Fruit fly (Drosophila melanogaster) whole organism, prepupa: Measurements from ENCODE around the gene CG8326.

Experiments used
- Blimp-1 ChIP-seq: fragments of 200-800 bp; sonication (Bioruptor generic); optimal IDR thresholded peaks from 3 replicates; lab custom pipeline; 2017; ENCODE audit warnings: missing biosample characterization, missing genetic modification characterization, mild to moderate bottlenecking, moderate library complexity, missing genetic modification reagents
- CG11294 ChIP-seq: fragments of 200-800 bp; sonication (Bioruptor generic); IDR thresholded peaks from 2 replicates; pipeline ENCODE4 v1.3.6; 2022; ENCODE audit warnings: missing biosample characterization, missing genetic modification characterization
- CG11762 ChIP-seq: fragments of 200-800 bp; sonication (Bioruptor generic); optimal IDR thresholded peaks from 3 replicates; lab custom pipeline; 2016; ENCODE audit warnings: missing biosample characterization, missing genetic modification characterization; ENCODE audit not compliant: insufficient read depth
- CG15336 ChIP-seq: fragments of 200-800 bp; sonication (Bioruptor generic); IDR thresholded peaks from 2 replicates; pipeline ENCODE4 v1.3.6; 2022; ENCODE audit warnings: missing biosample characterization, missing genetic modification characterization
- CG3032 ChIP-seq: fragments of 200-800 bp; optimal IDR thresholded peaks from 2 replicates; lab custom pipeline; 2019; ENCODE audit warnings: missing biosample characterization, mild to moderate bottlenecking, missing genetic modification characterization, moderate library complexity
- CG32006 ChIP-seq: fragments of 200-800 bp; sonication (Bioruptor generic); optimal IDR thresholded peaks from 3 replicates; lab custom pipeline; 2017; ENCODE audit warnings: missing biosample characterization, mild to moderate bottlenecking, missing genetic modification characterization
- CG34406 ChIP-seq: fragments of 200-800 bp; sonication (Bioruptor generic); optimal IDR thresholded peaks from 3 replicates; lab custom pipeline; 2016; ENCODE audit warnings: missing biosample characterization, missing genetic modification characterization
- CG4318 ChIP-seq: fragments of 200-800 bp; sonication (Bioruptor generic); optimal IDR thresholded peaks from 3 replicates; lab custom pipeline; 2017; ENCODE audit warnings: missing biosample characterization, mild to moderate bottlenecking, missing genetic modification characterization
- CG6276 ChIP-seq: fragments of 200-800 bp; sonication (Bioruptor generic); optimal IDR thresholded peaks from 2 replicates; lab custom pipeline; 2017; ENCODE audit warnings: missing biosample characterization, mild to moderate bottlenecking, missing genetic modification characterization
- CG6854 ChIP-seq: fragments of 200-800 bp; sonication (Bioruptor generic); optimal IDR thresholded peaks from 2 replicates; lab custom pipeline; 2017; ENCODE audit warnings: missing biosample characterization, mild to moderate bottlenecking, missing genetic modification characterization
- CG7368 ChIP-seq: fragments of 200-800 bp; sonication (Bioruptor generic); optimal IDR thresholded peaks from 3 replicates; lab custom pipeline; 2016; ENCODE audit warnings: missing biosample characterization, missing genetic modification characterization
- CG8119 ChIP-seq: fragments of 200-800 bp; sonication (Bioruptor generic); IDR thresholded peaks from 3 replicates; pipeline ENCODE4 v1.3.6; 2022; ENCODE audit warnings: missing biosample characterization, missing genetic modification characterization
- CG8319 ChIP-seq: fragments of 200-800 bp; sonication (Bioruptor generic); optimal IDR thresholded peaks from 3 replicates; lab custom pipeline; 2016; ENCODE audit warnings: missing biosample characterization, missing genetic modification characterization
- CG9139 ChIP-seq: fragments of 200-800 bp; sonication (Bioruptor generic); optimal IDR thresholded peaks from 3 replicates; lab custom pipeline; 2017; ENCODE audit warnings: missing biosample characterization, mild to moderate bottlenecking, missing genetic modification characterization
- Eip78C ChIP-seq: fragments of 200-800 bp; sonication (Bioruptor generic); peaks from one replicate; lab custom pipeline; 2016; ENCODE audit warnings: missing biosample characterization, missing genetic modification characterization
- Ets96B ChIP-seq: fragments of 200-800 bp; optimal IDR thresholded peaks from 2 replicates; lab custom pipeline; 2019; ENCODE audit warnings: missing biosample characterization, mild to moderate bottlenecking, missing genetic modification characterization, moderate library complexity
- Gug ChIP-seq: fragments of 200-800 bp; sonication (Bioruptor generic); IDR thresholded peaks from 2 replicates; pipeline ENCODE4 v1.3.6; 2022; ENCODE audit warnings: missing biosample characterization, missing genetic modification characterization
- Hr38 ChIP-seq: sonication (Bioruptor generic); optimal IDR thresholded peaks from 2 replicates; lab custom pipeline; 2016; ENCODE audit warnings: missing biosample characterization, missing genetic modification characterization
- Hr39 ChIP-seq: fragments of 200-800 bp; sonication (Bioruptor generic); optimal IDR thresholded peaks from 2 replicates; lab custom pipeline; 2016; ENCODE audit warnings: missing biosample characterization, missing genetic modification characterization
- Lpt ChIP-seq: fragments of 200-800 bp; sonication (Bioruptor generic); optimal IDR thresholded peaks from 3 replicates; lab custom pipeline; 2016; ENCODE audit warnings: missing biosample characterization, missing genetic modification characterization
- Met ChIP-seq: fragments of 200-800 bp; sonication (Bioruptor generic); optimal IDR thresholded peaks from 3 replicates; lab custom pipeline; 2016; ENCODE audit warnings: missing biosample characterization, missing genetic modification characterization
- Sox102F ChIP-seq: fragments of 200-800 bp; sonication (Bioruptor generic); optimal IDR thresholded peaks from 2 replicates; lab custom pipeline; 2016; ENCODE audit warnings: missing biosample characterization, mild to moderate bottlenecking, missing genetic modification characterization
- Sox14 ChIP-seq: fragments of 200-800 bp; sonication (Bioruptor generic); optimal IDR thresholded peaks from 3 replicates; lab custom pipeline; 2016; ENCODE audit warnings: missing biosample characterization, missing genetic modification characterization
- Sox15 ChIP-seq: fragments of 200-800 bp; sonication (Bioruptor generic); optimal IDR thresholded peaks from 3 replicates; lab custom pipeline; 2016; ENCODE audit warnings: missing biosample characterization, missing genetic modification characterization
- achi ChIP-seq: fragments of 200-800 bp; sonication (Bioruptor generic); optimal IDR thresholded peaks from 3 replicates; lab custom pipeline; 2016; ENCODE audit warnings: missing biosample characterization, missing genetic modification characterization
- acj6 ChIP-seq: fragments of 200-800 bp; sonication (Bioruptor generic); optimal IDR thresholded peaks from 3 replicates; lab custom pipeline; 2016; ENCODE audit warnings: missing biosample characterization, missing genetic modification characterization
- cyc ChIP-seq: fragments of 200-800 bp; sonication (Bioruptor generic); optimal IDR thresholded peaks from 3 replicates; lab custom pipeline; 2016; ENCODE audit warnings: missing biosample characterization, missing genetic modification characterization
- eg ChIP-seq: fragments of 200-800 bp; sonication (Bioruptor generic); IDR thresholded peaks from 3 replicates; pipeline ENCODE4 v1.3.6; 2022; ENCODE audit warnings: missing biosample characterization, missing genetic modification characterization
- esn ChIP-seq: fragments of 200-800 bp; sonication (Bioruptor generic); optimal IDR thresholded peaks from 2 replicates; lab custom pipeline; 2016; ENCODE audit warnings: missing biosample characterization, mild to moderate bottlenecking, missing genetic modification characterization, moderate library complexity
- fd59A ChIP-seq: fragments of 200-800 bp; sonication (Bioruptor generic); optimal IDR thresholded peaks from 2 replicates; lab custom pipeline; 2017; ENCODE audit warnings: missing biosample characterization, mild to moderate bottlenecking, missing genetic modification characterization, missing genetic modification reagents
- fd85E ChIP-seq: fragments of 200-800 bp; sonication (Bioruptor generic); optimal IDR thresholded peaks from 3 replicates; lab custom pipeline; 2016; ENCODE audit warnings: missing biosample characterization, missing genetic modification characterization
- lz ChIP-seq: fragments of 200-800 bp; sonication (Bioruptor generic); optimal IDR thresholded peaks from 3 replicates; lab custom pipeline; 2016; ENCODE audit warnings: missing biosample characterization, missing genetic modification characterization
- net ChIP-seq: fragments of 200-800 bp; sonication (Bioruptor generic); optimal IDR thresholded peaks from 3 replicates; lab custom pipeline; 2016; ENCODE audit warnings: missing biosample characterization, missing genetic modification characterization
- pdm3 ChIP-seq: fragments of 200-800 bp; sonication (Bioruptor generic); optimal IDR thresholded peaks from 3 replicates; lab custom pipeline; 2016; ENCODE audit warnings: missing biosample characterization, missing genetic modification characterization
- spab ChIP-seq: fragments of 200-800 bp; sonication (Bioruptor generic); optimal IDR thresholded peaks from 2 replicates; lab custom pipeline; 2017; ENCODE audit warnings: missing biosample characterization, mild to moderate bottlenecking, missing genetic modification characterization, missing genetic modification reagents
- ss ChIP-seq, 2 experiments: fragments of 200-800 bp; sonication (Bioruptor generic); optimal IDR thresholded peaks; 2 replicates in 1 of 2; 3 replicates in 1 of 2; lab custom pipeline; 2017 to 2018; ENCODE audit warnings: mild to moderate bottlenecking in 2 of 2, missing biosample characterization in 2 of 2, missing genetic modification characterization in 2 of 2, moderate library complexity in 1 of 2
- svp ChIP-seq: fragments of 200-800 bp; sonication (Bioruptor generic); peaks from one replicate; lab custom pipeline; 2016; ENCODE audit warnings: missing biosample characterization, missing genetic modification characterization
- topi ChIP-seq: fragments of 200-800 bp; sonication (Bioruptor generic); optimal IDR thresholded peaks from 3 replicates; lab custom pipeline; 2016; ENCODE audit warnings: missing biosample characterization, missing genetic modification characterization
- vri ChIP-seq: fragments of 200-800 bp; sonication (Bioruptor generic); optimal IDR thresholded peaks from 3 replicates; lab custom pipeline; 2016; ENCODE audit warnings: missing biosample characterization, mild to moderate bottlenecking, missing genetic modification characterization

CG8326 gene

DNA sequence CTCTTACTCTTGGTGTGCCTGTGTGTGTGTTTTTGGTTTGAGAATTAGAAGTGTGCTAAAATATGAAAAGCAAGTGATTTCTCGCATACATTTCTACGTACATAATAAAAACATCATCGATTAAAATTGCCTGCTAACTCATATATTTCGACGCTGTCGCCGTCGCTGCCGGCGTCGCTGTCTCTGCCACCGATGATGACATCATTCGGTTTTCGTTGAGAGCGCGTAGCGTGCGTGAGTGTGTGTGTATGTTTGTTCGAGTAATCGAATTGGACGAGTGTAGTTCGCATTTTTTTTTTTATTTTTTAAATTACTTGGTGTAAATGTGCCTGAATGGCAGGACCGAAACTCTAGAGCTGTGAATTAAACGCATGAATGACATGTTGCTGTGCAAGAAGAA lies 28.4 kb upstream of the CG8326 start:
- TF ChIP-seq acj6 (GFP tag; lab: Kevin White, UChicago) = no peak
- no peak for TF ChIP-seq cyc
- TF ChIP-seq Blimp-1 (GFP tag; lab: Kevin White, UChicago) = no peak
- TF ChIP-seq vri (GFP tag; lab: Kevin White, UChicago) = peak; percentile 77
- TF ChIP-seq Eip78C = peak; percentile 62
- no peak for TF ChIP-seq Hr39 (GFP tag; lab: Kevin White, UChicago)
- TF ChIP-seq pdm3 (GFP tag; lab: Kevin White, UChicago) = no peak
- no peak for TF ChIP-seq eg (GFP tag; lab: Robert Waterston, UW)

DNA sequence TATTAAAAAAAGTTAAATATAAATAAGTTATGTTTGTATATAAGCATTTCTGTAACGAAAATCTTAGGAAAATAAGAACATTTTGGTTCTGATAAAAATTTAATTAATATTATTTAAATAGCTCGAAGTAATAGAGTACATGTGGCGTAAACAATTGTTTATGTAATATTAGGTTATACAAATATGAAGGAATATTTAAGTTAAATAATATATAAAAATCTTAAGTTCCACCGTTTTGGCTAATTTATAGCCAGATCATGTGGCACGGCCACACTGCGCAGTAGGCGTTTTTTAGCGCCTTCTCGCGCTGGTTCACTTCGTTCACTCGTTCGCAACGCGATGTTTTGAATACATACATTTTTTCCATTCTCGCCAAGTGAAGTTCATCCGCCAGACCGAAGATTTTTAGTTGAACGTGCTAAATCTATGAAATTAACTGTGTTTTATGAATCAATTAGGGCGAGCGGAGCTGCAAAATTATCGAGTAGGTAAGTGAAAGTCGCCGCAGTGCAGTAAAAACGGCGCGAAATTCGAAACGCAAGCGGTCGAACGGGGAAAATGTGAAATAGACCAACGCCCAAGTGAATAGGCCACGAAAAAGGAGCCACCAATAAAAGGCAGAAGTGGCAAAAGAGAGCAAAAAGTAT lies 27.9 kb upstream of the CG8326 start, which contains the start of gene beta-Spec:
Gene beta-Spec (plus strand): TSS at position 323 of the 647 bp plus-strand sequence.
- peak; percentile 70 for TF ChIP-seq svp (GFP tag; lab: Kevin White, UChicago)
- TF ChIP-seq CG6854 (GFP tag; lab: Kevin White, UChicago) = peak; percentile 35
- TF ChIP-seq fd59A (GFP tag; lab: Kevin White, UChicago) = no peak

DNA sequence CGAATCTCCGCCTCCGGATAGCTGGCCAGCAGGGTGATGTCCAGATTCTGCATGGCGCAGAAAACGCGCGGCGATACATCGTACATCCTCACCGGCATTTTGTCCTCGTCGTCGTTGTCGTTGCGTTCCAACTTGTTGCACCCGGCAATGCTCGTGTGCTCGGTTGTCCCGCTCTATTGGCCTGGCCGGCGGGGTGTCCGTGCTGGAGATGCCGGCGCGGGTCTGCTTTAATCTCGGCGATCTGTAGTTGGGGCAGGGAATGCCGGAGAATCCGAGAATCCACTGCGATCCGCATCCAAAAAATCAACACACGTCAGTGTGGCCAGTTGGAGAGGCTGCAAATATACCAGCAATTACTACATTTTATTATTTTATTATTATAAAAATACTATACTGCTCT lies 27.2 kb upstream of the CG8326 start, which contains the start of gene IntS2:
Gene IntS2 (minus strand): TSS at position 318 of the 400 bp plus-strand sequence.
- TF ChIP-seq CG32006 (no peak), CG6854 (GFP tag; lab: Kevin White, UChicago) (no peak), CG34406 (GFP tag; lab: Kevin White, UChicago) (no peak), CG6276 (GFP tag; lab: Kevin White, UChicago) (no peak), Hr38 (GFP tag; lab: Kevin White, UChicago) (no peak), CG7368 (GFP tag; lab: Kevin White, UChicago) (no peak), pdm3 (GFP tag; lab: Kevin White, UChicago) (no peak), lz (GFP tag; lab: Kevin White, UChicago) (no peak), topi (GFP tag; lab: Kevin White, UChicago) (no peak), Met (no peak), fd85E (GFP tag; lab: Kevin White, UChicago) (no peak), Lpt (GFP tag; lab: Kevin White, UChicago) (no peak), Sox102F (GFP tag; lab: Kevin White, UChicago) (no peak)

DNA sequence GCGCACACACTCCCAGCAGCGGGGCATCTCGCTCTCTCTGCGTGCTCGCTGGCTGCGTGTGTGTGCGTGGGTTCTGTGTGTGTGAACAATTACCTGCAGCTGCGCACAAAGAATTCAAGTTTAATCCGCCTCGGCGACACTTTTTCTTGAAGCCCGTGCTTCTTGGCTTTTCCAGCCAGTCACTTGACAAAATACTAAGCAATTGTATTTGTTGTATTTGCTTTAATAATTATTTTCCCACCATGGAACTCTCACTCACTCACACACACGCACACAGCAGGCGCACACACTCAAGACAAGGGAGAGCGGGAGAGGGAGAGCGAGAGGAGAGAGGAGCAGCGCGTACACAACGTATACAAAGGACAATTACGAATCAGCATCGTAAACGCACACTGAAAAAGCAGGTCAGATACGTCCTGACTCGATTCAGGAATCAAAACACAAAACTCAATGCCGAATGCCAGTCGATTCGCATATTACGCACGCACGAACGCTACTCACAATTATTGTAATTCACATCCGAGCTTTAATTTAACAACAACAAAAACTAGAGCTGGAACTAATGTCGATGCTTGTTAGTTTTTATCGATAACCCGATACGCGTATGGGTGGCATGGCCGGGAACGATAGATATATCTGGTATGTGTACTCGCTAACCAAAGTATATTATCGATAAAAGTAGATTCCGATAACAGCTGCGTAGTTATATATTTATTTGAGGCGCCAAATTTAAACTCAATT lies 22.9 kb upstream of the CG8326 start, which contains the start of gene RhoGAPp190:
Gene RhoGAPp190 (minus strand): TSS at position 565 of the 741 bp plus-strand sequence.
- TF ChIP-seq CG4318 (GFP tag; lab: Kevin White, UChicago) (no peak), CG9139 (GFP tag; lab: Kevin White, UChicago) (no peak), CG8319 (GFP tag; lab: Kevin White, UChicago) (no peak), CG11294 (GFP tag; lab: Robert Waterston, UW) (no peak), achi (no peak), CG8119 (GFP tag; lab: Robert Waterston, UW) (no peak), net (GFP tag; lab: Kevin White, UChicago) (peak; percentile 3), ss (GFP tag; optimal IDR thresholded peaks at IDR 0.05; lab: Kevin White, UChicago) (peak in 1 of 2 experiments; percentile 41), Gug (GFP tag; lab: Robert Waterston, UW) (no peak), spab (GFP tag; lab: Kevin White, UChicago) (no peak), Sox15 (GFP tag; lab: Kevin White, UChicago) (no peak), CG11762 (GFP tag; lab: Kevin White, UChicago) (no peak), CG3032 (no peak), Hr38 (GFP tag; lab: Kevin White, UChicago) (no peak), Sox14 (GFP tag; lab: Kevin White, UChicago) (peak; percentile 42), Lpt (GFP tag; lab: Kevin White, UChicago) (no peak), esn (GFP tag; lab: Kevin White, UChicago) (no peak), Ets96B (tag; lab: Kevin White, UChicago) (no peak), Eip78C (peak; percentile 28), CG15336 (GFP tag; lab: Robert Waterston, UW) (no peak)
